Worm (Caenorhabditis elegans): Measurements from ENCODE around the gene C48B4.3.

C48B4.3 gene

DNA sequence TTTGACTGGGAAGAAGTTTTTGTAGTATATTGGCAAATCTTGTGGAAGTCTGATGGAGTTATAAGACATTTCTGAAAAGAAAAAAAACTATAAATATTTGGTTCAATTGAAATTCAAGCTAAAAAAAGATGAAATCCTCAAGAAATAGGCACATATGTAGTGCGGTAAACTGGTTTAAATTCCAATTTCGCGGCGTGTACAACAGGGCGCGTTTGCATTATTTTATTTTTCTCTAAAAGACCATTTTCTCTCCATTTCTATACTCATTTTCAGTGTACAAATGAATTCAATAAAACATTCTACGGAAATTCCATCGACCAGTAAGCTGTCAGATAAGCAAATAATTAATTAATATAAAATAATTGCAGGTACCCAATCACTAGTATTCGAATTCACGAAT is 32.0 kb upstream of the C48B4.3 start, which contains the start of the genes pri-1 and F58A4.6:
Gene pri-1 (minus strand): TSS at position 71 of the 400 bp plus-strand sequence.
Gene F58A4.6 (plus strand): TSS at position 272 of the 400 bp plus-strand sequence.
- TF ChIP-seq C34F6.9 (tag; optimal IDR thresholded peaks at IDR 0.05) (peak; percentile 68), aly-2 (tag; optimal IDR thresholded peaks at IDR 0.05) (no peak), sma-3 (GFP tag; optimal IDR thresholded peaks at IDR 0.05) (no peak), gmeb-1 (tag; optimal IDR thresholded peaks at IDR 0.05) (peak; percentile 84)

DNA sequence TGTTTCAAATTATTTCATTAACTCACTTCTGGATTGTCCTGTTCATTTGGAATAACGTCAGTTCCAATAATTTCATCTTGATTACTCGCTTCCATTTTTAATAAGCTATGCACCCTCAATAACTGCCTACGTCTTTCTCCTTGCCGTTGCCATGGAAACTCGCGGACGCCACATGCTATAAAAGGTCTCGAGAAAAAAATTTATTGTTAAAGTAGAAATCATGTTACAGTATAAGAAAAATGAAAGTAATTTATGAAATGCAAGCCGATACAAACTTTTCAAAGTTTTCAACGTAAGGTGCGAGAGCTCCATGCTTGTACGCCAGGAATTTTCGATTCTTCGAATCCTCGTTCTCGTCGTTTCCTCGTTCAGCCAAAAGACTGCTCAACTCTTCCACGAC is 29.9 kb upstream of the C48B4.3 start, which contains the start of gene bbs-4:
Gene bbs-4 (minus strand): TSS at position 101 of the 400 bp plus-strand sequence.
- no peak for TF ChIP-seq ztf-4 (tag; optimal IDR thresholded peaks at IDR 0.05)

DNA sequence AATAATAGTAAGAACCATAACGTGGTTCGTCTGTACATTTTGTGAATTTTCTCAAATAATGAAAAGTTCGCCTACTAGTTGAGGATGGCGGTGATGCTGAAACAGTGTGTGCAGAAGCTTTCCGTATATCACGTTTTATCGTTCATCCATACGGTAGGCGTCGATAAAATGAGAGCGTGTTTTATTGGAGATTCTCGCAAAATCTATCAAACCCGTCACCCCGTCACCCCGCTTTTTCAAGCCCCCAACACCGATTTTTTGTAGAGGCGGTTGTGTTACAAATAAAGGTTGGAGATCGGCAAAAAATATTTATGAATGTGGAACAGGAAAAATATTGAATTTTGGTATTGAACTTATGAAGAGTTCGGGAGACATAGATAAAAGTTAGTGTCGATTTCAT is 26.5 kb upstream of the C48B4.3 start, which contains the start of gene clec-161:
Gene clec-161 (minus strand): TSS at position 101 of the 400 bp plus-strand sequence.
- TF ChIP-seq blmp-1 (tag; optimal IDR thresholded peaks at IDR 0.05; ENCODE audit: insufficient read depth) (no peak), lsy-2 (tag; optimal IDR thresholded peaks at IDR 0.05) (no peak)

DNA sequence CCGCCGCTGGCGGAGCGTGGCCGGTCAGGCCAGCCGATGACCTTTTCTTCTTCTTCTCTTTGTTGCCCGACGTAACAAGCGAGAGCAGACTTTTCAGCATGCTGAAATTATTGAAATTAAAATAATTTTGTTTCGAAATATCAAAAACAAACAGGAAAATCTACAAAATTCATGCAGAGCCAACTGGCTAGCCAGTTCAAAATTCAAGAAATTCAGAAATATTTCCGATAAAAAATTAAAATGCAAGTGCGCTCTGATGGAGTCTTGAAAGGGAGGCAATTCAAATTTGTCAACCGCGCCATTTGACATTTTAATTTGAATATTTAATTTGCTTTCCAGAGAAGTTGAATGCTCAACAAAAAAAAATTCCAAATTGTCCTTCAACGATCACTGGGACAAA is 18.5 kb upstream of the C48B4.3 start, which contains the start of gene F58A4.2:
Gene F58A4.2 (minus strand): TSS at position 101 of the 400 bp plus-strand sequence.
- TF ChIP-seq nhr-25 (tag; optimal IDR thresholded peaks at IDR 0.05) (no peak), crh-2 (tag; optimal IDR thresholded peaks at IDR 0.05) (no peak), nhr-11 (tag; optimal IDR thresholded peaks at IDR 0.05) (no peak), nhr-6 (tag; optimal IDR thresholded peaks at IDR 0.05) (no peak), lin-13 (GFP tag; optimal IDR thresholded peaks at IDR 0.05) (no peak), ceh-82 (tag; optimal IDR thresholded peaks at IDR 0.05) (no peak), unc-62 (GFP tag; optimal IDR thresholded peaks at IDR 0.05) (no peak), mdl-1 (tag; optimal IDR thresholded peaks at IDR 0.05) (no peak), zag-1 (tag; optimal IDR thresholded peaks at IDR 0.05) (no peak), blmp-1 (tag; optimal IDR thresholded peaks at IDR 0.05; ENCODE audit: insufficient read depth) (no peak)

DNA sequence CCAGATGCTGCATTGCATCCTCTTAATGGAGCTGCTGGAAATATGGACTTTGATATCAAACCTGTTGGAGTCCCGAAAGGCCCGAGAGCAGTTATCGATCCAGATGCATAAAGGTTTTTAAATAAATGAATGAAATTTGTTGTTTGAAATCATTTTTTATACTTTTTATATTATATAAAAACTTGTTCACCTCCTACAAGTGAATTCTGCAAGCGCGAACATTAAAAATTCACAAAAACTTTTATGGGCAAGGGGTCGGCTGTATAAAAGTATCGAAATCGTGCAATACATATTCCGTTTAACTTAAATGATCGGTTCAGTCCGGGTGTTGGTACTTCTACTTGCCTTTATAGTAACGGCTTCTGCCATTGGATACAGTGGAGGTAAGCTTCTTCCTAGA is 16.0 kb upstream of the C48B4.3 start, which contains the start of gene F58A4.1:
Gene F58A4.1 (plus strand): TSS at position 301 of the 400 bp plus-strand sequence.
- TF ChIP-seq lin-39 (tag; optimal IDR thresholded peaks at IDR 0.05) (no peak), lsy-2 (tag; optimal IDR thresholded peaks at IDR 0.05) (no peak), unc-39 (tag; optimal IDR thresholded peaks at IDR 0.05) (no peak), nhr-129 (tag; optimal IDR thresholded peaks at IDR 0.05) (no peak), elt-3 (tag; optimal IDR thresholded peaks at IDR 0.05) (no peak), C34F6.9 (tag; optimal IDR thresholded peaks at IDR 0.05) (no peak), nhr-77 (tag; optimal IDR thresholded peaks at IDR 0.05) (no peak), nhr-237 (tag; optimal IDR thresholded peaks at IDR 0.05) (no peak), skn-1 (tag; optimal IDR thresholded peaks at IDR 0.05) (no peak), ceh-16 (tag; optimal IDR thresholded peaks at IDR 0.05) (no peak), peb-1 (tag; optimal IDR thresholded peaks at IDR 0.05) (no peak), egl-27 (tag; optimal IDR thresholded peaks at IDR 0.05) (no peak), blmp-1 (tag; optimal IDR thresholded peaks at IDR 0.05; ENCODE audit: insufficient read depth) (no peak), nhr-25 (tag; optimal IDR thresholded peaks at IDR 0.05) (no peak), snpc-4 (tag; optimal IDR thresholded peaks at IDR 0.05) (no peak), Y55F3AM.14 (GFP tag; optimal IDR thresholded peaks at IDR 0.05) (no peak)

DNA sequence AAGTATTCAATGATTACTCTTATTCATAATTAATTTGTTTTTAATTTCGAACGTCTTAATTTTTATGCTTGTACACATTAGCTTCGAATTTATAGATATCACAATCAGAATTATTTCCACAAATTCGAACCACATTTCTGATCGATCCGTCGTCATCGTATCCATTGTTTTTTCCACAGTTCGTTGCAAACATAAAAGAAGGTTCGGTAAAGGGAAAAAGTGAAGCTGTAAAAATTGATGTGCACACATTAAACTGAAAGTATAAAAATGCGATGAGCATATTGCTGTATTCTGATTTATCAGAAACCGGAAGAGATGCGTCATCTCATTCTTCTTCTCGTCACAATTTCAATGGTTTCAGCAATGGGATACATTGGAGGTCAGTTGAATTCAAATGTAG is 14.9 kb upstream of the C48B4.3 start, which contains the start of gene C48B4.12:
Gene C48B4.12 (plus strand): TSS at position 301 of the 400 bp plus-strand sequence.
- TF ChIP-seq R02D3.7 (tag; optimal IDR thresholded peaks at IDR 0.05), result no peak
- no peak for TF ChIP-seq fos-1 (tag; optimal IDR thresholded peaks at IDR 0.05)
- no peak for TF ChIP-seq sma-3 (GFP tag; optimal IDR thresholded peaks at IDR 0.05)
- TF ChIP-seq unc-39 (tag; optimal IDR thresholded peaks at IDR 0.05), result no peak
- TF ChIP-seq elt-1 (tag; optimal IDR thresholded peaks at IDR 0.05), result no peak
- no peak for TF ChIP-seq nhr-77 (tag; optimal IDR thresholded peaks at IDR 0.05)
- no peak for TF ChIP-seq aly-2 (tag; optimal IDR thresholded peaks at IDR 0.05)
- no peak for TF ChIP-seq nhr-12 (tag; optimal IDR thresholded peaks at IDR 0.05)
- TF ChIP-seq F13H6.1 (tag; optimal IDR thresholded peaks at IDR 0.05), result no peak
- no peak for TF ChIP-seq ztf-4 (tag; optimal IDR thresholded peaks at IDR 0.05)
- no peak for TF ChIP-seq elt-3 (tag; optimal IDR thresholded peaks at IDR 0.05)
